Fruit fly (Drosophila melanogaster) whole organism, embryonic: Measurements from ENCODE around the gene janB.

Experiments
- CG1024 ChIP-seq: fragments of 200-800 bp; sonication (Bioruptor generic); IDR thresholded peaks from 2 replicates; pipeline ENCODE4 v1.3.6; 2022; ENCODE audit warnings: missing biosample characterization, missing genetic modification characterization
- CG10959 ChIP-seq: fragments of 200-800 bp; sonication (Bioruptor generic); IDR thresholded peaks from 2 replicates; pipeline ENCODE4 v1.3.6; 2022; ENCODE audit warnings: missing biosample characterization, missing genetic modification characterization
- CG11085 ChIP-seq: fragments of 200-800 bp; sonication (Bioruptor generic); IDR thresholded peaks from 2 replicates; pipeline ENCODE4 v1.3.6; 2022; ENCODE audit warnings: missing biosample characterization, missing genetic modification characterization
- CG12299 ChIP-seq: fragments of 200-800 bp; sonication (Bioruptor generic); optimal IDR thresholded peaks from 2 replicates; lab custom pipeline; 2018; ENCODE audit warnings: missing biosample characterization, mild to moderate bottlenecking, missing genetic modification characterization
- CG12659 ChIP-seq: fragments of 200-800 bp; sonication (Bioruptor generic); optimal IDR thresholded peaks from 3 replicates; lab custom pipeline; 2017; ENCODE audit warnings: mild to moderate bottlenecking, missing biosample characterization, missing genetic modification reagents, missing genetic modification characterization
- CG13123 ChIP-seq: fragments of 200-800 bp; sonication (Bioruptor generic); optimal IDR thresholded peaks from 2 replicates; lab custom pipeline; 2016; ENCODE audit warnings: missing biosample characterization, missing genetic modification characterization
- CG1529 ChIP-seq: fragments of 200-800 bp; sonication (Bioruptor generic); optimal IDR thresholded peaks from 3 replicates; lab custom pipeline; 2018; ENCODE audit warnings: missing biosample characterization, missing genetic modification characterization
- CG16815 ChIP-seq: fragments of 200-800 bp; sonication (Bioruptor generic); optimal IDR thresholded peaks from 3 replicates; lab custom pipeline; 2017; ENCODE audit warnings: missing biosample characterization, mild to moderate bottlenecking, missing genetic modification characterization
- CG17802 ChIP-seq: fragments of 200-800 bp; sonication (Bioruptor generic); optimal IDR thresholded peaks from 2 replicates; lab custom pipeline; 2018; ENCODE audit warnings: missing biosample characterization, mild to moderate bottlenecking, missing genetic modification characterization, moderate library complexity
- CG17912 ChIP-seq: fragments of 200-800 bp; sonication (Bioruptor generic); optimal IDR thresholded peaks from 2 replicates; lab custom pipeline; 2018; ENCODE audit warnings: missing biosample characterization, mild to moderate bottlenecking, missing genetic modification characterization
- CG1792 ChIP-seq: fragments of 200-800 bp; sonication (Bioruptor generic); optimal IDR thresholded peaks from 2 replicates; lab custom pipeline; 2016; ENCODE audit warnings: missing biosample characterization, missing genetic modification characterization
- CG2875 ChIP-seq: fragments of 200-800 bp; sonication (Bioruptor generic); optimal IDR thresholded peaks from 2 replicates; lab custom pipeline; 2017; ENCODE audit warnings: missing biosample characterization, mild to moderate bottlenecking, missing genetic modification characterization, missing genetic modification reagents
- CG30403 ChIP-seq: fragments of 200-800 bp; sonication (Bioruptor generic); optimal IDR thresholded peaks from 3 replicates; lab custom pipeline; 2016; ENCODE audit warnings: missing biosample characterization, missing genetic modification characterization
- CG42726 ChIP-seq: fragments of 200-800 bp; sonication (Bioruptor generic); IDR thresholded peaks from 2 replicates; pipeline ENCODE4 v1.3.6; 2022; ENCODE audit warnings: missing biosample characterization, missing genetic modification characterization; ENCODE audit not compliant: partially characterized antibody
- CG4730 ChIP-seq: fragments of 200-800 bp; sonication (Bioruptor generic); IDR thresholded peaks from 2 replicates; pipeline ENCODE4 v1.3.6; 2022; ENCODE audit warnings: missing biosample characterization, missing genetic modification characterization
- CG4820 ChIP-seq: fragments of 200-800 bp; sonication (Bioruptor generic); optimal IDR thresholded peaks from 3 replicates; lab custom pipeline; 2016; ENCODE audit warnings: missing biosample characterization, missing genetic modification characterization
- CG7271 ChIP-seq: fragments of 200-800 bp; sonication (Bioruptor generic); optimal IDR thresholded peaks from 2 replicates; lab custom pipeline; 2018; ENCODE audit warnings: missing biosample characterization, mild to moderate bottlenecking, missing genetic modification characterization, moderate library complexity
- CG8944 ChIP-seq: fragments of 200-800 bp; sonication (Bioruptor generic); optimal IDR thresholded peaks from 3 replicates; lab custom pipeline; 2016; ENCODE audit warnings: missing biosample characterization, missing genetic modification characterization
- CHES-1-like ChIP-seq: fragments of 200-800 bp; sonication (Bioruptor generic); optimal IDR thresholded peaks from 2 replicates; lab custom pipeline; 2016; ENCODE audit warnings: missing biosample characterization, missing genetic modification characterization
- CTCF ChIP-seq: fragments of 200-800 bp; sonication (Bioruptor generic); optimal IDR thresholded peaks from 2 replicates; lab custom pipeline; 2017; ENCODE audit warnings: missing biosample characterization, mild to moderate bottlenecking, missing genetic modification characterization, moderate library complexity
- Camta ChIP-seq: fragments of 200-800 bp; sonication (Bioruptor generic); optimal IDR thresholded peaks from 2 replicates; lab custom pipeline; 2016; ENCODE audit warnings: missing biosample characterization, missing genetic modification characterization
- Doc3 ChIP-seq: fragments of 200-800 bp; sonication (Bioruptor generic); IDR thresholded peaks from 3 replicates; pipeline ENCODE4 v1.3.6; 2022; ENCODE audit warnings: missing biosample characterization, missing genetic modification characterization; ENCODE audit not compliant: partially characterized antibody
- HLHmδ ChIP-seq: fragments of 200-800 bp; sonication (Bioruptor generic); optimal IDR thresholded peaks from 2 replicates; lab custom pipeline; 2018; ENCODE audit warnings: missing biosample characterization, mild to moderate bottlenecking, missing genetic modification characterization, moderate library complexity
- HmgZ ChIP-seq: fragments of 200-800 bp; sonication (Bioruptor generic); optimal IDR thresholded peaks from 2 replicates; lab custom pipeline; 2018; ENCODE audit warnings: missing biosample characterization, mild to moderate bottlenecking, missing genetic modification characterization
- MTF-1 ChIP-seq: fragments of 200-800 bp; sonication (Bioruptor generic); optimal IDR thresholded peaks from 2 replicates; lab custom pipeline; 2018; ENCODE audit warnings: missing biosample characterization, mild to moderate bottlenecking, missing genetic modification characterization, borderline replicate concordance
- NFAT ChIP-seq: fragments of 200-800 bp; sonication (Bioruptor generic); IDR thresholded peaks from 2 replicates; pipeline ENCODE4 v1.3.6; 2022; ENCODE audit warnings: missing biosample characterization, missing genetic modification characterization
- Neu2 ChIP-seq: fragments of 200-800 bp; sonication (Bioruptor generic); optimal IDR thresholded peaks from 3 replicates; lab custom pipeline; 2016; ENCODE audit warnings: missing biosample characterization, missing genetic modification characterization, borderline replicate concordance
- Oaz ChIP-seq: fragments of 200-800 bp; sonication (Bioruptor generic); IDR thresholded peaks from 2 replicates; pipeline ENCODE4 v1.3.6; 2022; ENCODE audit warnings: missing biosample characterization, missing genetic modification characterization
- amos ChIP-seq: fragments of 200-800 bp; sonication (Bioruptor generic); IDR thresholded peaks from 2 replicates; pipeline ENCODE4 v1.3.6; 2022; ENCODE audit warnings: missing biosample characterization, missing genetic modification characterization; ENCODE audit not compliant: partially characterized antibody
- ash1 ChIP-seq: fragments of 200-800 bp; sonication (Bioruptor generic); optimal IDR thresholded peaks from 2 replicates; lab custom pipeline; 2018; ENCODE audit warnings: missing biosample characterization, mild to moderate bottlenecking, missing genetic modification characterization
- cad ChIP-seq: fragments of >200 bp; optimal IDR thresholded peaks from 2 replicates; lab custom pipeline; 2017; ENCODE audit warnings: missing biosample characterization, missing genetic modification characterization
- chinmo ChIP-seq: fragments of 200-800 bp; sonication (Bioruptor generic); IDR thresholded peaks from 4 replicates; pipeline ENCODE4 v1.3.6; 2022; ENCODE audit warnings: missing biosample characterization, missing genetic modification characterization; ENCODE audit not compliant: partially characterized antibody
- emc ChIP-seq: fragments of 200-800 bp; sonication (Bioruptor generic); optimal IDR thresholded peaks from 2 replicates; lab custom pipeline; 2016; ENCODE audit warnings: missing biosample characterization, missing genetic modification characterization
- en ChIP-seq: fragments of 200-800 bp; sonication (Bioruptor generic); optimal IDR thresholded peaks from 2 replicates; lab custom pipeline; 2016; ENCODE audit warnings: missing biosample characterization, missing genetic modification characterization
- fd102C ChIP-seq: fragments of 200-800 bp; sonication (Bioruptor generic); optimal IDR thresholded peaks from 2 replicates; lab custom pipeline; 2018; ENCODE audit warnings: missing biosample characterization, mild to moderate bottlenecking, missing genetic modification characterization, moderate library complexity
- fd64A ChIP-seq: fragments of 200-800 bp; sonication (Bioruptor generic); optimal IDR thresholded peaks from 3 replicates; lab custom pipeline; 2018; ENCODE audit warnings: missing biosample characterization, mild to moderate bottlenecking, missing genetic modification characterization
- fru ChIP-seq: fragments of >200 bp; optimal IDR thresholded peaks from 2 replicates; lab custom pipeline; 2017
- gcm ChIP-seq: fragments of 200-800 bp; sonication (Bioruptor generic); optimal IDR thresholded peaks from 2 replicates; lab custom pipeline; 2019; ENCODE audit warnings: missing biosample characterization, mild to moderate bottlenecking, missing genetic modification characterization, moderate library complexity
- grau ChIP-seq: fragments of 200-800 bp; optimal IDR thresholded peaks from 3 replicates; lab custom pipeline; 2019; ENCODE audit warnings: missing biosample characterization, mild to moderate bottlenecking, missing genetic modification characterization, moderate library complexity
- grn ChIP-seq: fragments of 200-800 bp; sonication (Bioruptor generic); optimal IDR thresholded peaks from 3 replicates; lab custom pipeline; 2017; ENCODE audit warnings: missing biosample characterization, missing genetic modification characterization
- kah ChIP-seq: fragments of 200-800 bp; sonication (Bioruptor generic); optimal IDR thresholded peaks from 2 replicates; lab custom pipeline; 2018; ENCODE audit warnings: missing biosample characterization, mild to moderate bottlenecking, missing genetic modification characterization
- lilli ChIP-seq: fragments of 200-800 bp; sonication (Bioruptor generic); optimal IDR thresholded peaks from 3 replicates; lab custom pipeline; 2016; ENCODE audit warnings: missing biosample characterization, missing genetic modification characterization
- nau ChIP-seq: fragments of 200-800 bp; sonication (Bioruptor generic); optimal IDR thresholded peaks from 3 replicates; lab custom pipeline; 2017; ENCODE audit warnings: missing biosample characterization, mild to moderate bottlenecking, missing genetic modification characterization, missing genetic modification reagents
- p53 ChIP-seq: fragments of 200-800 bp; sonication (Bioruptor generic); optimal IDR thresholded peaks from 2 replicates; lab custom pipeline; 2016; ENCODE audit warnings: missing biosample characterization, missing genetic modification characterization
- pho ChIP-seq: fragments of 200-800 bp; sonication (Bioruptor generic); optimal IDR thresholded peaks from 2 replicates; lab custom pipeline; 2016; ENCODE audit warnings: missing biosample characterization, missing genetic modification characterization
- ranshi ChIP-seq: fragments of 200-800 bp; sonication (Bioruptor generic); IDR thresholded peaks from 2 replicates; pipeline ENCODE4 v1.3.6; 2022; ENCODE audit warnings: missing biosample characterization, missing genetic modification characterization
- ro ChIP-seq: fragments of 200-800 bp; sonication (Bioruptor generic); IDR thresholded peaks from 2 replicates; pipeline ENCODE4 v1.3.6; 2022; ENCODE audit warnings: missing biosample characterization, missing genetic modification characterization
- tap ChIP-seq: fragments of 200-800 bp; optimal IDR thresholded peaks from 3 replicates; lab custom pipeline; 2019; ENCODE audit warnings: missing biosample characterization, mild to moderate bottlenecking, missing genetic modification characterization, moderate library complexity
- tll ChIP-seq, 2 experiments: fragments of 200-800 bp in 1 of 2; fragments of >200 bp in 1 of 2; sonication (Bioruptor generic) in 1 of 2; optimal IDR thresholded peaks; 2 replicates each; lab custom pipeline; 2017 to 2019; ENCODE audit warnings: missing biosample characterization in 2 of 2, missing genetic modification characterization in 2 of 2, mild to moderate bottlenecking in 1 of 2, moderate library complexity in 1 of 2
- vnd ChIP-seq: fragments of 200-800 bp; sonication (Bioruptor generic); IDR thresholded peaks from 3 replicates; pipeline ENCODE4 v1.3.6; 2022; ENCODE audit warnings: missing biosample characterization, missing genetic modification characterization; ENCODE audit not compliant: partially characterized antibody

The janB gene

dm6 chr3R:30058057-30058868, 19.7 kb upstream of the janB start, which contains the start of gene sima (continued):
- TF ChIP-seq tll (GFP tag; optimal IDR thresholded peaks at IDR 0.05; lab: Kevin White, UChicago), result no peak
- TF ChIP-seq CG12299 (tag; lab: Kevin White, UChicago), result no peak
- peak; percentile 61 for TF ChIP-seq CG12659 (GFP tag; lab: Kevin White, UChicago)
- TF ChIP-seq Neu2 (GFP tag; lab: Kevin White, UChicago), result no peak
- no peak for TF ChIP-seq HLHmδ (GFP tag; lab: Kevin White, UChicago)
- no peak for TF ChIP-seq amos (GFP tag; lab: Robert Waterston, UW)
- peak; percentile 30 for TF ChIP-seq Camta (GFP tag; lab: Kevin White, UChicago)
- TF ChIP-seq CG10959 (GFP tag; lab: Robert Waterston, UW), result no peak
- no peak for TF ChIP-seq ro (GFP tag; lab: Robert Waterston, UW)
- TF ChIP-seq gcm, result no peak
- no peak for TF ChIP-seq pho
- TF ChIP-seq MTF-1, result no peak
- no peak for TF ChIP-seq fd102C (GFP tag; lab: Kevin White, UChicago)
- TF ChIP-seq CG1792 (GFP tag; lab: Kevin White, UChicago), result peak; percentile 22
- no peak for TF ChIP-seq CG17912
- TF ChIP-seq ranshi, result no peak
- no peak for TF ChIP-seq NFAT (GFP tag; lab: Robert Waterston, UW)
- no peak for TF ChIP-seq CG16815
- peak; percentile 20; the same call in 1 of the 2 replicates for TF ChIP-seq CG4730
- no peak for TF ChIP-seq grn (GFP tag; lab: Kevin White, UChicago)
- no peak for TF ChIP-seq CTCF (GFP tag; lab: Kevin White, UChicago)
- peak; percentile 27 for TF ChIP-seq p53 (GFP tag; lab: Kevin White, UChicago)
- TF ChIP-seq tap, result peak; percentile 3
- TF ChIP-seq CG2875 (GFP tag; lab: Kevin White, UChicago), result no peak
- peak; percentile 8 for TF ChIP-seq CG4820
- TF ChIP-seq CG7271 (tag; lab: Kevin White, UChicago), result peak; percentile 14
- TF ChIP-seq CG11085 (GFP tag; lab: Robert Waterston, UW), result no peak
- TF ChIP-seq CG1529 (GFP tag; lab: Kevin White, UChicago), result no peak
- no peak for TF ChIP-seq fru (lab: Kevin White, UChicago)
- TF ChIP-seq HmgZ (tag; lab: Kevin White, UChicago), result peak; percentile 61
- TF ChIP-seq en (GFP tag; lab: Kevin White, UChicago), result no peak
- no peak for TF ChIP-seq CG17802 (tag; lab: Kevin White, UChicago)
- TF ChIP-seq CG8944, result peak; percentile 4
- no peak for TF ChIP-seq Oaz
- TF ChIP-seq lilli (GFP tag; lab: Kevin White, UChicago), result peak; percentile 66
- TF ChIP-seq grau (tag; lab: Kevin White, UChicago), result peak; percentile 99
- no peak for TF ChIP-seq CG13123 (GFP tag; lab: Kevin White, UChicago)
- TF ChIP-seq ash1, result no peak
- TF ChIP-seq CG30403 (GFP tag; lab: Kevin White, UChicago), result peak; percentile 37
- TF ChIP-seq nau (GFP tag; lab: Kevin White, UChicago), result no peak
- TF ChIP-seq chinmo, result peak; percentile 87; the same call in 2 of the 4 replicates
- TF ChIP-seq CG1024 (GFP tag; lab: Robert Waterston, UW), result no peak
- TF ChIP-seq kah (GFP tag; lab: Kevin White, UChicago), result no peak
- TF ChIP-seq emc, result no peak
- no peak for TF ChIP-seq CHES-1-like (GFP tag; lab: Kevin White, UChicago)
- TF ChIP-seq Doc3 (GFP tag; lab: Robert Waterston, UW), result no peak
- no peak for TF ChIP-seq vnd (GFP tag; lab: Robert Waterston, UW)
- no peak for TF ChIP-seq fd64A
- TF ChIP-seq cad, result no peak
- TF ChIP-seq CG42726 (GFP tag; lab: Robert Waterston, UW), result no peak
